Worm (Caenorhabditis elegans) whole organism, late embryonic: Measurements from ENCODE around the gene F34H10.3.

Experiments
- eyg-1 ChIP-seq: sonication (generic microtip); optimal IDR thresholded peaks from 2 replicates; lab custom pipeline; 2016; ENCODE audit warnings: missing genotype, missing genetic modification characterization, missing compliant biosample characterization
- lin-11 ChIP-seq: fragments of 200-800 bp; sonication (Bioruptor generic); optimal IDR thresholded peaks from 2 replicates; lab custom pipeline; 2018; ENCODE audit warnings: mild to moderate bottlenecking, missing genetic modification characterization, missing compliant biosample characterization
- sdc-2 ChIP-seq: sonication (generic microtip); optimal IDR thresholded peaks from 2 replicates; lab custom pipeline; 2016; ENCODE audit warnings: missing genotype, missing genetic modification characterization, missing compliant biosample characterization

F34H10.3 gene

DNA sequence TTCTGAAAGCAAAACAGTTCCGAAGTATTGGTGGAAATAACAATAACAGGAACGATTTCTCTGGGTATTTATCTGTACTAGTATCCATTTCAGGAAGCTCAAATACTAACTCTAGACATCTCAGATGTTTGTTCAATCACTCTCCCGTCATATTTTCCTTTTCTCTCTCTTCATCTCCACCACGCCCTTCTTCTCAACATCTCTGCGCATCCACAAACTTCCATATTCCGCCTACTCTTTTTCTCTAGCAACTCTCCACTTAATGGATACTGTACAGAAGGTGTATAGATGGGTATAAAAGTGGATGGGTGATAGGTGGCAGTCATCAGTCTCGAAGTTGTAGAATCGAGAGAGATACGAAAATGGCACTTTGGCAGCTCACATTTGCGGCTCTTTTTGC, 50.5 kb downstream of the F34H10.3 start, which contains the start of gene gpx-5:
gpx-5 (plus strand) TSS at position 336 of the 400 bp plus-strand sequence.
- TF ChIP-seq lin-11 (no peak), sdc-2 (tag; lab: Kevin White, UChicago) (no peak), eyg-1 (tag; lab: Kevin White, UChicago) (no peak)
